Worm (Caenorhabditis elegans) whole organism, L2 larva: ENCODE results near the gene W06E11.1.

Source experiments
- F13H6.1 ChIP-seq: sonication (generic microtip); optimal IDR thresholded peaks from 2 replicates; lab custom pipeline; 2016; ENCODE audit warnings: missing genetic modification characterization, missing compliant biosample characterization
- blmp-1 ChIP-seq: sonication (generic microtip); optimal IDR thresholded peaks from 2 replicates; lab custom pipeline; 2017; ENCODE audit warnings: missing genetic modification characterization, mild to moderate bottlenecking, missing compliant biosample characterization, antibody characterized with exemption, moderate library complexity; ENCODE audit not compliant: insufficient read depth
- ceh-82 ChIP-seq: fragments of 150-350 bp; optimal IDR thresholded peaks from 2 replicates; lab custom pipeline; 2014; ENCODE audit warnings: missing biosample characterization, missing genetic modification characterization
- egl-27 ChIP-seq: sonication (generic microtip); optimal IDR thresholded peaks from 3 replicates; lab custom pipeline; 2017; ENCODE audit warnings: missing biosample characterization, missing genetic modification reagents, missing genetic modification characterization
- lin-13 ChIP-seq: fragments of 150-350 bp; optimal IDR thresholded peaks from 2 replicates; lab custom pipeline; 2014; ENCODE audit warnings: missing biosample characterization, missing genetic modification reagents, missing genetic modification characterization
- lsy-2 ChIP-seq, 2 experiments: fragments of 150-350 bp in 1 of 2; sonication (generic microtip) in 1 of 2; optimal IDR thresholded peaks; 2 replicates each; lab custom pipeline; 2014 to 2017; ENCODE audit warnings: missing biosample characterization in 2 of 2, missing genetic modification characterization in 2 of 2
- mdl-1 ChIP-seq, 2 experiments: fragments of 150-350 bp in 1 of 2; sonication (generic microtip) in 1 of 2; optimal IDR thresholded peaks; 2 replicates each; lab custom pipeline; 2017; ENCODE audit warnings: missing biosample characterization in 2 of 2, missing genetic modification characterization in 2 of 2
- nhr-21 ChIP-seq: fragments of 150-350 bp; optimal IDR thresholded peaks from 2 replicates; lab custom pipeline; 2014; ENCODE audit warnings: missing biosample characterization, missing genetic modification characterization
- nhr-23 ChIP-seq: fragments of 150-350 bp; optimal IDR thresholded peaks from 2 replicates; lab custom pipeline; 2014; ENCODE audit warnings: missing biosample characterization, missing genetic modification reagents, missing genetic modification characterization
- nhr-77 ChIP-seq: fragments of 150-350 bp; optimal IDR thresholded peaks from 2 replicates; lab custom pipeline; 2014; ENCODE audit warnings: missing biosample characterization, missing genetic modification characterization
- snpc-4 ChIP-seq: fragments of 150-350 bp; optimal IDR thresholded peaks from 2 replicates; lab custom pipeline; 2014; ENCODE audit warnings: missing biosample characterization, missing genetic modification characterization
- unc-62 ChIP-seq: fragments of 150-350 bp; optimal IDR thresholded peaks from 2 replicates; lab custom pipeline; 2014; ENCODE audit warnings: missing biosample characterization, missing genetic modification reagents, missing genetic modification characterization

- TF ChIP-seq F13H6.1 (tag; lab: Kevin White, UChicago) (no peak), mdl-1 (tag; optimal IDR thresholded peaks at IDR 0.05; lab: Kevin White, UChicago) (no peak), egl-27 (tag; lab: Kevin White, UChicago) (no peak), nhr-23 (tag; lab: Kevin White, UChicago) (no peak), nhr-21 (tag; lab: Kevin White, UChicago) (no peak), unc-62 (GFP tag; lab: Kevin White, UChicago) (no peak), lsy-2 (tag; optimal IDR thresholded peaks at IDR 0.05; lab: Kevin White, UChicago) (no peak), snpc-4 (tag; lab: Kevin White, UChicago) (no peak), lin-13 (GFP tag; lab: Kevin White, UChicago) (no peak), blmp-1 (tag; lab: Kevin White, UChicago) (no peak), ceh-82 (no peak), nhr-77 (tag; lab: Kevin White, UChicago) (no peak)
These were observed 23.4 kb downstream of the W06E11.1 start, which contains the start of gene C09F5.3 for ce11 chrIII:665173-665757.
